Fruit fly (Drosophila melanogaster) whole organism, prepupa: ENCODE results near the gene gry.

Source experiments
- Blimp-1 ChIP-seq: fragments of 200-800 bp; sonication (Bioruptor generic); optimal IDR thresholded peaks from 3 replicates; lab custom pipeline; 2017; ENCODE audit warnings: missing biosample characterization, missing genetic modification characterization, mild to moderate bottlenecking, moderate library complexity, missing genetic modification reagents
- CG10669 ChIP-seq: fragments of 200-800 bp; sonication (Bioruptor generic); optimal IDR thresholded peaks from 3 replicates; lab custom pipeline; 2018; ENCODE audit warnings: missing biosample characterization, mild to moderate bottlenecking, missing genetic modification characterization, moderate library complexity
- Hr39 ChIP-seq: fragments of 200-800 bp; sonication (Bioruptor generic); optimal IDR thresholded peaks from 2 replicates; lab custom pipeline; 2016; ENCODE audit warnings: missing biosample characterization, missing genetic modification characterization
- esn ChIP-seq: fragments of 200-800 bp; sonication (Bioruptor generic); optimal IDR thresholded peaks from 2 replicates; lab custom pipeline; 2016; ENCODE audit warnings: missing biosample characterization, mild to moderate bottlenecking, missing genetic modification characterization, moderate library complexity
- ss ChIP-seq, 2 experiments: fragments of 200-800 bp; sonication (Bioruptor generic); optimal IDR thresholded peaks; 2 replicates in 1 of 2; 3 replicates in 1 of 2; lab custom pipeline; 2017 to 2018; ENCODE audit warnings: mild to moderate bottlenecking in 2 of 2, missing biosample characterization in 2 of 2, missing genetic modification characterization in 2 of 2, moderate library complexity in 1 of 2

- TF ChIP-seq esn (GFP tag; lab: Kevin White, UChicago): no peak
- TF ChIP-seq ss (GFP tag; optimal IDR thresholded peaks at IDR 0.05; lab: Kevin White, UChicago): no peak
- no peak for TF ChIP-seq Hr39 (GFP tag; lab: Kevin White, UChicago)
- no peak for TF ChIP-seq CG10669
- no peak for TF ChIP-seq Blimp-1 (GFP tag; lab: Kevin White, UChicago)
Observed at dm6 chr3L:3157651-3158050, 41.2 kb upstream of the gry start.
